Worm (Caenorhabditis elegans) whole organism, L1 larva: ENCODE data around the gene nyn-3.

Experiments used
- C04F5.9 ChIP-seq: sonication (generic microtip); optimal IDR thresholded peaks from 2 replicates; lab custom pipeline; 2016; ENCODE audit warnings: missing genetic modification characterization, missing compliant biosample characterization
- C34B4.2 ChIP-seq: sonication (generic microtip); optimal IDR thresholded peaks from 2 replicates; lab custom pipeline; 2017; ENCODE audit warnings: mild to moderate bottlenecking, missing genetic modification characterization, missing compliant biosample characterization
- aha-1 ChIP-seq: fragments of 150-350 bp; optimal IDR thresholded peaks from 2 replicates; lab custom pipeline; 2014; ENCODE audit warnings: missing biosample characterization, missing genetic modification characterization
- aly-2 ChIP-seq: fragments of 150-350 bp; optimal IDR thresholded peaks from 2 replicates; lab custom pipeline; 2014; ENCODE audit warnings: missing biosample characterization, missing genetic modification characterization
- blmp-1 ChIP-seq: fragments of 150-350 bp; optimal IDR thresholded peaks from 2 replicates; lab custom pipeline; 2014; ENCODE audit warnings: missing biosample characterization, missing genetic modification characterization
- ceh-63 ChIP-seq: fragments of 200-800 bp; sonication (Bioruptor generic); optimal IDR thresholded peaks from 2 replicates; lab custom pipeline; 2018; ENCODE audit warnings: mild to moderate bottlenecking, missing genetic modification characterization, missing compliant biosample characterization
- ceh-8 ChIP-seq: fragments of 200-800 bp; sonication (Bioruptor generic); optimal IDR thresholded peaks from 2 replicates; lab custom pipeline; 2018; ENCODE audit warnings: mild to moderate bottlenecking, missing genetic modification characterization, moderate library complexity, missing compliant biosample characterization
- ceh-82 ChIP-seq, 3 experiments: fragments of 150-350 bp in 1 of 3; sonication (generic microtip) in 2 of 3; optimal IDR thresholded peaks; 2 replicates each; lab custom pipeline; 2014 to 2017; ENCODE audit warnings: missing biosample characterization in 3 of 3, missing genetic modification characterization in 3 of 3
- ceh-90 ChIP-seq: sonication (generic microtip); optimal IDR thresholded peaks from 2 replicates; lab custom pipeline; 2016; ENCODE audit warnings: missing genetic modification characterization, missing compliant biosample characterization
- dpl-1 ChIP-seq, 3 experiments: fragments of 150-350 bp in 2 of 3; sonication (generic microtip) in 1 of 3; optimal IDR thresholded peaks; 2 replicates each; lab custom pipeline; 2014 to 2017; ENCODE audit warnings: missing biosample characterization in 3 of 3, missing genetic modification characterization in 3 of 3, missing genetic modification reagents in 3 of 3
- efl-1 ChIP-seq, 4 experiments: fragments of 150-350 bp; optimal IDR thresholded peaks in 3 of 4; peaks in 1 of 4; 1 replicate in 1 of 4; 2 replicates in 3 of 4; lab custom pipeline; 2014; ENCODE audit warnings: missing biosample characterization in 2 of 4, missing genetic modification characterization in 2 of 4, missing genetic modification reagents in 2 of 4
- efl-3 ChIP-seq: fragments of 200-800 bp; sonication (Bioruptor generic); optimal IDR thresholded peaks from 2 replicates; lab custom pipeline; 2018; ENCODE audit warnings: mild to moderate bottlenecking, missing genetic modification characterization, missing compliant biosample characterization
- egl-13 ChIP-seq: sonication (generic microtip); optimal IDR thresholded peaks from 2 replicates; lab custom pipeline; 2016; ENCODE audit warnings: missing genotype, missing genetic modification reagents, missing genetic modification characterization, missing compliant biosample characterization
- egl-27 ChIP-seq, 2 experiments: fragments of 150-350 bp in 1 of 2; sonication (generic microtip); optimal IDR thresholded peaks; 3 replicates each; lab custom pipeline; 2017 to 2018; ENCODE audit warnings: missing biosample characterization in 2 of 2, missing genetic modification characterization in 2 of 2, missing genetic modification reagents in 2 of 2
- elt-2 ChIP-seq: sonication (generic microtip); optimal IDR thresholded peaks from 2 replicates; lab custom pipeline; 2016; ENCODE audit warnings: missing genetic modification characterization, mild to moderate bottlenecking, inconsistent platforms, missing compliant biosample characterization, missing genetic modification reagents
- elt-3 ChIP-seq, 6 experiments: fragments of 150-350 bp in 1 of 6; sonication (generic microtip); optimal IDR thresholded peaks; 2 replicates each; lab custom pipeline; 2017 to 2018; ENCODE audit warnings: missing biosample characterization in 6 of 6, missing genetic modification characterization in 6 of 6, inconsistent platforms in 1 of 6
- ets-5 ChIP-seq: fragments of 200-800 bp; sonication (Bioruptor generic); IDR thresholded peaks from 2 replicates; pipeline ENCODE4 v1.3.6; 2022; ENCODE audit warnings: missing genetic modification characterization, missing compliant biosample characterization
- fkh-10 ChIP-seq: sonication (generic microtip); optimal IDR thresholded peaks from 2 replicates; lab custom pipeline; 2017; ENCODE audit warnings: missing biosample characterization, missing genetic modification reagents, missing genetic modification characterization
- fkh-4 ChIP-seq: sonication (generic microtip); optimal IDR thresholded peaks from 2 replicates; lab custom pipeline; 2016; ENCODE audit warnings: missing compliant biosample characterization, missing genetic modification characterization, borderline replicate concordance
- fkh-8 ChIP-seq: sonication (generic microtip); optimal IDR thresholded peaks from 2 replicates; lab custom pipeline; 2016; ENCODE audit warnings: mild to moderate bottlenecking, missing genetic modification characterization, missing compliant biosample characterization
- fos-1 ChIP-seq: fragments of 150-350 bp; optimal IDR thresholded peaks from 2 replicates; lab custom pipeline; 2014; ENCODE audit warnings: missing biosample characterization, missing genetic modification characterization
- grh-1 ChIP-seq: fragments of 200-800 bp; sonication (Bioruptor generic); IDR thresholded peaks from 2 replicates; pipeline ENCODE4 v1.3.6; 2022; ENCODE audit warnings: missing genetic modification reagents, missing genetic modification characterization, missing compliant biosample characterization
- hpl-2 ChIP-seq: fragments of 150-350 bp; optimal IDR thresholded peaks from 2 replicates; lab custom pipeline; 2014; ENCODE audit warnings: missing biosample characterization, missing genetic modification reagents, missing genetic modification characterization
- irx-1 ChIP-seq: sonication (generic microtip); optimal IDR thresholded peaks from 2 replicates; lab custom pipeline; 2016; ENCODE audit warnings: missing genetic modification characterization, missing compliant biosample characterization
- isw-1 ChIP-seq: fragments of 200-800 bp; sonication (Bioruptor generic); IDR thresholded peaks from 2 replicates; pipeline ENCODE4 v1.3.6; 2022; ENCODE audit warnings: missing genetic modification characterization, missing compliant biosample characterization
- jun-1 ChIP-seq: fragments of 150-350 bp; optimal IDR thresholded peaks from 2 replicates; lab custom pipeline; 2014; ENCODE audit warnings: missing biosample characterization, missing genetic modification reagents, missing genetic modification characterization
- lin-13 ChIP-seq: fragments of 150-350 bp; optimal IDR thresholded peaks from 2 replicates; lab custom pipeline; 2014; ENCODE audit warnings: missing biosample characterization, missing genetic modification reagents, missing genetic modification characterization
- lin-15B ChIP-seq: fragments of 150-350 bp; sonication (generic microtip); optimal IDR thresholded peaks from 3 replicates; lab custom pipeline; 2014; ENCODE audit warnings: missing biosample characterization, missing genetic modification characterization
- lin-35 ChIP-seq, 2 experiments: fragments of 150-350 bp; optimal IDR thresholded peaks; 2 replicates each; lab custom pipeline; 2014; ENCODE audit warnings: missing biosample characterization in 2 of 2, missing genetic modification characterization in 2 of 2, missing genetic modification reagents in 2 of 2
- lir-3 ChIP-seq: sonication (generic microtip); optimal IDR thresholded peaks from 2 replicates; lab custom pipeline; 2016; ENCODE audit warnings: mild to moderate bottlenecking, missing genetic modification characterization, moderate library complexity, missing compliant biosample characterization; ENCODE audit not compliant: poor library complexity
- lsy-2 ChIP-seq, 2 experiments: fragments of 150-350 bp; optimal IDR thresholded peaks; 2 replicates each; lab custom pipeline; 2014; ENCODE audit warnings: missing biosample characterization in 2 of 2, missing genetic modification characterization in 2 of 2
- mab-9 ChIP-seq: fragments of 200-800 bp; sonication (Bioruptor generic); IDR thresholded peaks from 2 replicates; pipeline ENCODE4 v1.3.6; 2022; ENCODE audit warnings: missing genetic modification reagents, missing genetic modification characterization, missing compliant biosample characterization
- mep-1 ChIP-seq: fragments of 150-350 bp; optimal IDR thresholded peaks from 2 replicates; lab custom pipeline; 2014; ENCODE audit warnings: missing biosample characterization, missing genetic modification characterization
- nhr-20 ChIP-seq: sonication (generic microtip); optimal IDR thresholded peaks from 2 replicates; lab custom pipeline; 2016; ENCODE audit warnings: mild to moderate bottlenecking, missing genetic modification characterization, missing compliant biosample characterization
- nhr-237 ChIP-seq: fragments of 150-350 bp; optimal IDR thresholded peaks from 2 replicates; lab custom pipeline; 2014; ENCODE audit warnings: missing biosample characterization, missing genetic modification characterization
- nhr-76 ChIP-seq: sonication (generic microtip); optimal IDR thresholded peaks from 2 replicates; lab custom pipeline; 2017; ENCODE audit warnings: missing biosample characterization, missing genetic modification characterization
- nhr-85 ChIP-seq: sonication (generic microtip); peaks from one replicate; lab custom pipeline; 2016; ENCODE audit warnings: missing genetic modification characterization, inconsistent platforms, missing compliant biosample characterization
- pag-3 ChIP-seq: sonication (generic microtip); optimal IDR thresholded peaks from 2 replicates; lab custom pipeline; 2017; ENCODE audit warnings: missing genetic modification characterization, mild to moderate bottlenecking, missing compliant biosample characterization, antibody characterized with exemption, borderline replicate concordance; ENCODE audit not compliant: insufficient read depth
- pax-3 ChIP-seq: fragments of 200-800 bp; sonication (Bioruptor generic); optimal IDR thresholded peaks from 2 replicates; lab custom pipeline; 2018; ENCODE audit warnings: mild to moderate bottlenecking, missing genetic modification characterization, moderate library complexity, missing compliant biosample characterization
- rnt-1 ChIP-seq: sonication (generic microtip); optimal IDR thresholded peaks from 2 replicates; lab custom pipeline; 2016; ENCODE audit warnings: mild to moderate bottlenecking, missing genetic modification characterization, moderate library complexity, missing compliant biosample characterization
- snpc-4 ChIP-seq: fragments of 150-350 bp; optimal IDR thresholded peaks from 2 replicates; lab custom pipeline; 2014; ENCODE audit warnings: missing biosample characterization, missing genetic modification characterization
- sox-4 ChIP-seq: sonication (generic microtip); optimal IDR thresholded peaks from 2 replicates; lab custom pipeline; 2016; ENCODE audit warnings: missing genetic modification characterization, missing compliant biosample characterization
- sup-37 ChIP-seq: fragments of 200-800 bp; sonication (Bioruptor generic); optimal IDR thresholded peaks from 2 replicates; lab custom pipeline; 2018; ENCODE audit warnings: mild to moderate bottlenecking, missing genetic modification characterization, missing compliant biosample characterization
- swsn-7 ChIP-seq: sonication (generic microtip); optimal IDR thresholded peaks from 2 replicates; lab custom pipeline; 2016; ENCODE audit warnings: missing genetic modification characterization, missing compliant biosample characterization
- tlp-1 ChIP-seq: fragments of 150-350 bp; optimal IDR thresholded peaks from 2 replicates; lab custom pipeline; 2014; ENCODE audit warnings: missing biosample characterization, missing genetic modification characterization
- unc-130 ChIP-seq: fragments of 150-350 bp; optimal IDR thresholded peaks from 2 replicates; lab custom pipeline; 2017; ENCODE audit warnings: missing biosample characterization, missing genetic modification characterization, inconsistent platforms
- unc-62 ChIP-seq: fragments of 150-350 bp; optimal IDR thresholded peaks from 2 replicates; lab custom pipeline; 2014; ENCODE audit warnings: missing biosample characterization, missing genetic modification reagents, missing genetic modification characterization
- xbp-1 ChIP-seq: sonication (generic microtip); optimal IDR thresholded peaks from 2 replicates; lab custom pipeline; 2016; ENCODE audit warnings: missing genetic modification characterization, missing compliant biosample characterization
- zag-1 ChIP-seq: fragments of 150-350 bp; optimal IDR thresholded peaks from 2 replicates; lab custom pipeline; 2014; ENCODE audit warnings: missing biosample characterization, missing genetic modification characterization
- zip-4 ChIP-seq: fragments of 200-800 bp; sonication (Bioruptor generic); optimal IDR thresholded peaks from 2 replicates; lab custom pipeline; 2018; ENCODE audit warnings: mild to moderate bottlenecking, missing genetic modification characterization, moderate library complexity, missing compliant biosample characterization
- ztf-4 ChIP-seq: fragments of 150-350 bp; optimal IDR thresholded peaks from 2 replicates; lab custom pipeline; 2014; ENCODE audit warnings: missing biosample characterization, missing genetic modification characterization

nyn-3 gene

DNA sequence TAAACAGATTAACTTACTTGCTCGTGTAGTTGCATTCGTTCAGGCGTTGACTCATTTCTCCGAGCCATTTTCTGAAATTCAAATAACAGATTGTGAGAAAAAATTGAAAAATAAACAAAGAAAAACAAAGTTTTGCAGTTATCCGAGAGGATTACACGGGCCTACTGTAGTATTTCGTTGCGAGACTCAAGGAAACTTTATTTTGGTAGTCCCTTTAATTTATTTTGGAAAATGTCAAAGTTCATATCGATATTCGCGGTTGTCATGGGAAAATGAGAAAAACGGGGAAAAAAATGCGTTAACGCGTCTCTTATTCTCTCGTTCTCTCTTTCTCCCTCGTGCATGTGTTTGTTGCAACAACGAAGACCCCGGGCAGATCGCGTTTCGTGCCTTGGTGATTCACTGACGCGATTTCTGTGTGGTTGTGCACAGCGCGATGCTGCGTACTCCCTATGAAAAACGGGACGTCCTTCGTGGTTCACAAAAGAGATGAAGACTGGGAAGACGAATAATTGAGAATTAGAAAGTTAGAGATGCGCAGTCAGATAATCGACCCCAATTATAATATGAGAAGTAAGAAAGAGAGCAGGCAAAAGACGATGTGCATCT, 38.9 kb upstream of the nyn-3 start, which contains the start of gene set-4 (continued):
- peak; percentile 46 to 64 for TF ChIP-seq egl-27 (tag; optimal IDR thresholded peaks at IDR 0.05; lab: Kevin White, UChicago)
- peak; percentile 86 for TF ChIP-seq ceh-8 (GFP tag; lab: Kevin White, UChicago)
- TF ChIP-seq lin-35 (GFP tag; optimal IDR thresholded peaks at IDR 0.05; lab: Kevin White, UChicago): peak; percentile 91 to 94
- TF ChIP-seq sox-4 (tag; lab: Kevin White, UChicago): peak; percentile 83
- TF ChIP-seq swsn-7 (tag; lab: Kevin White, UChicago): peak; percentile 96
- TF ChIP-seq ceh-90 (tag; lab: Kevin White, UChicago): no peak
- peak; percentile 97 for TF ChIP-seq nhr-20
- TF ChIP-seq elt-3 (tag; optimal IDR thresholded peaks at IDR 0.05; lab: Kevin White, UChicago): peak in 2 of 6 experiments; percentile 69 to 70
- peak; percentile 33 for TF ChIP-seq fkh-4
- peak; percentile 82 for TF ChIP-seq C04F5.9 (tag; lab: Kevin White, UChicago)
- no peak for TF ChIP-seq efl-3 (GFP tag; lab: Kevin White, UChicago)
- TF ChIP-seq unc-62 (GFP tag; lab: Kevin White, UChicago): peak; percentile 25
- TF ChIP-seq rnt-1 (tag; lab: Kevin White, UChicago): peak; percentile 96
- peak; percentile 89 for TF ChIP-seq isw-1 (GFP tag; lab: Robert Waterston, UW)
- peak; percentile 92 for TF ChIP-seq irx-1 (tag; lab: Kevin White, UChicago)
- no peak for TF ChIP-seq pag-3 (tag; lab: Kevin White, UChicago)
- peak; percentile 71 for TF ChIP-seq mab-9 (GFP tag; lab: Robert Waterston, UW)
- peak; percentile 23 for TF ChIP-seq C34B4.2 (tag; lab: Kevin White, UChicago)
- peak; percentile 56 for TF ChIP-seq blmp-1 (tag; lab: Kevin White, UChicago)
- TF ChIP-seq tlp-1 (tag; lab: Kevin White, UChicago): no peak
- TF ChIP-seq aha-1 (tag; lab: Kevin White, UChicago): peak; percentile 81
- peak; percentile 87 for TF ChIP-seq hpl-2
- TF ChIP-seq lin-15B (tag; lab: Kevin White, UChicago): peak; percentile 76
- peak; percentile 93 for TF ChIP-seq fkh-8 (tag; lab: Kevin White, UChicago)
- TF ChIP-seq ceh-82 (tag; optimal IDR thresholded peaks at IDR 0.05; lab: Kevin White, UChicago): peak; percentile 85 to 96 (median 92)
- peak; percentile 71 for TF ChIP-seq sup-37 (GFP tag; lab: Kevin White, UChicago)
- no peak for TF ChIP-seq ets-5
- TF ChIP-seq elt-2 (tag; lab: Kevin White, UChicago): peak; percentile 83
- peak; percentile 87 for TF ChIP-seq ztf-4
- peak; percentile 60 for TF ChIP-seq nhr-237
- TF ChIP-seq lsy-2 (tag; optimal IDR thresholded peaks at IDR 0.05; lab: Kevin White, UChicago): peak; percentile 94 to 95
- peak; percentile 80 for TF ChIP-seq pax-3
- TF ChIP-seq zip-4 (GFP tag; lab: Kevin White, UChicago): peak; percentile 70
- peak; percentile 97 for TF ChIP-seq mep-1 (tag; lab: Kevin White, UChicago)
- peak; percentile 97 for TF ChIP-seq nhr-85 (tag; lab: Kevin White, UChicago)
- TF ChIP-seq egl-13 (tag; lab: Kevin White, UChicago): peak; percentile 92
- no peak for TF ChIP-seq zag-1
- peak; percentile 91 for TF ChIP-seq fkh-10 (GFP tag; lab: Kevin White, UChicago)
- TF ChIP-seq fos-1: peak; percentile 95
- TF ChIP-seq lin-13 (GFP tag; lab: Kevin White, UChicago): peak; percentile 89
- peak; percentile 90 for TF ChIP-seq jun-1 (tag; lab: Kevin White, UChicago)
- peak; percentile 88 for TF ChIP-seq snpc-4 (tag; lab: Kevin White, UChicago)
- peak; percentile 65 for TF ChIP-seq aly-2
- peak; percentile 91 to 92 for TF ChIP-seq efl-1 (optimal IDR thresholded peaks at IDR 0.05; lab: Kevin White, UChicago)
- TF ChIP-seq efl-1 (GFP tag; optimal IDR thresholded peaks at IDR 0.05 in 1 of 2; lab: Kevin White, UChicago): peak; percentile 84 to 98
- peak; percentile 84 for TF ChIP-seq grh-1
- peak; percentile 90 for TF ChIP-seq unc-130 (tag; lab: Kevin White, UChicago)
- TF ChIP-seq xbp-1 (tag; lab: Kevin White, UChicago): peak; percentile 95
- TF ChIP-seq dpl-1 (GFP tag; optimal IDR thresholded peaks at IDR 0.05; lab: Kevin White, UChicago): peak; percentile 86 to 90 (median 89)
- TF ChIP-seq nhr-76 (tag; lab: Kevin White, UChicago): no peak
- peak; percentile 71 for TF ChIP-seq lir-3 (tag; lab: Kevin White, UChicago)
- no peak for TF ChIP-seq ceh-63
